Worm (Caenorhabditis elegans) whole organism, L1 larva: ENCODE results near the gene H17B01.5.

ENCODE experiments used
- ama-1 ChIP-seq: fragments of 150-350 bp; optimal IDR thresholded peaks from 2 replicates; lab custom pipeline; 2014
- ceh-8 ChIP-seq: fragments of 200-800 bp; sonication (Bioruptor generic); optimal IDR thresholded peaks from 2 replicates; lab custom pipeline; 2018; ENCODE audit warnings: mild to moderate bottlenecking, missing genetic modification characterization, moderate library complexity, missing compliant biosample characterization
- ceh-90 ChIP-seq: sonication (generic microtip); optimal IDR thresholded peaks from 2 replicates; lab custom pipeline; 2016; ENCODE audit warnings: missing genetic modification characterization, missing compliant biosample characterization
- dpl-1 ChIP-seq, 3 experiments: fragments of 150-350 bp in 2 of 3; sonication (generic microtip) in 1 of 3; optimal IDR thresholded peaks; 2 replicates each; lab custom pipeline; 2014 to 2017; ENCODE audit warnings: missing biosample characterization in 3 of 3, missing genetic modification characterization in 3 of 3, missing genetic modification reagents in 3 of 3
- dsc-1 ChIP-seq: sonication (generic microtip); optimal IDR thresholded peaks from 2 replicates; lab custom pipeline; 2016; ENCODE audit warnings: mild to moderate bottlenecking, missing genetic modification characterization, missing compliant biosample characterization
- efl-1 ChIP-seq, 4 experiments: fragments of 150-350 bp; optimal IDR thresholded peaks in 3 of 4; peaks in 1 of 4; 1 replicate in 1 of 4; 2 replicates in 3 of 4; lab custom pipeline; 2014; ENCODE audit warnings: missing biosample characterization in 2 of 4, missing genetic modification characterization in 2 of 4, missing genetic modification reagents in 2 of 4
- egl-13 ChIP-seq: sonication (generic microtip); optimal IDR thresholded peaks from 2 replicates; lab custom pipeline; 2016; ENCODE audit warnings: missing genotype, missing genetic modification reagents, missing genetic modification characterization, missing compliant biosample characterization
- elt-2 ChIP-seq: sonication (generic microtip); optimal IDR thresholded peaks from 2 replicates; lab custom pipeline; 2016; ENCODE audit warnings: missing genetic modification characterization, mild to moderate bottlenecking, inconsistent platforms, missing compliant biosample characterization, missing genetic modification reagents
- elt-3 ChIP-seq, 6 experiments: fragments of 150-350 bp in 1 of 6; sonication (generic microtip); optimal IDR thresholded peaks; 2 replicates each; lab custom pipeline; 2017 to 2018; ENCODE audit warnings: missing biosample characterization in 6 of 6, missing genetic modification characterization in 6 of 6, inconsistent platforms in 1 of 6
- ets-5 ChIP-seq: fragments of 200-800 bp; sonication (Bioruptor generic); IDR thresholded peaks from 2 replicates; pipeline ENCODE4 v1.3.6; 2022; ENCODE audit warnings: missing genetic modification characterization, missing compliant biosample characterization
- fkh-10 ChIP-seq: sonication (generic microtip); optimal IDR thresholded peaks from 2 replicates; lab custom pipeline; 2017; ENCODE audit warnings: missing biosample characterization, missing genetic modification reagents, missing genetic modification characterization
- fkh-8 ChIP-seq: sonication (generic microtip); optimal IDR thresholded peaks from 2 replicates; lab custom pipeline; 2016; ENCODE audit warnings: mild to moderate bottlenecking, missing genetic modification characterization, missing compliant biosample characterization
- fos-1 ChIP-seq: fragments of 150-350 bp; optimal IDR thresholded peaks from 2 replicates; lab custom pipeline; 2014; ENCODE audit warnings: missing biosample characterization, missing genetic modification characterization
- hlh-4 ChIP-seq: sonication (generic microtip); optimal IDR thresholded peaks from 2 replicates; lab custom pipeline; 2016; ENCODE audit warnings: mild to moderate bottlenecking, missing genetic modification characterization, missing compliant biosample characterization
- irx-1 ChIP-seq: sonication (generic microtip); optimal IDR thresholded peaks from 2 replicates; lab custom pipeline; 2016; ENCODE audit warnings: missing genetic modification characterization, missing compliant biosample characterization
- isw-1 ChIP-seq: fragments of 200-800 bp; sonication (Bioruptor generic); IDR thresholded peaks from 2 replicates; pipeline ENCODE4 v1.3.6; 2022; ENCODE audit warnings: missing genetic modification characterization, missing compliant biosample characterization
- lin-14 ChIP-seq: fragments of 200-800 bp; sonication (Bioruptor generic); optimal IDR thresholded peaks from 2 replicates; lab custom pipeline; 2018; ENCODE audit warnings: mild to moderate bottlenecking, missing genetic modification characterization, moderate library complexity, missing compliant biosample characterization
- lin-35 ChIP-seq, 2 experiments: fragments of 150-350 bp; optimal IDR thresholded peaks; 2 replicates each; lab custom pipeline; 2014; ENCODE audit warnings: missing biosample characterization in 2 of 2, missing genetic modification characterization in 2 of 2, missing genetic modification reagents in 2 of 2
- lin-39 ChIP-seq: fragments of 150-350 bp; optimal IDR thresholded peaks from 2 replicates; lab custom pipeline; 2014; ENCODE audit warnings: missing biosample characterization, missing genetic modification reagents, missing genetic modification characterization
- mab-9 ChIP-seq: fragments of 200-800 bp; sonication (Bioruptor generic); IDR thresholded peaks from 2 replicates; pipeline ENCODE4 v1.3.6; 2022; ENCODE audit warnings: missing genetic modification reagents, missing genetic modification characterization, missing compliant biosample characterization
- mdl-1 ChIP-seq, 2 experiments: fragments of 150-350 bp; optimal IDR thresholded peaks; 2 replicates each; lab custom pipeline; 2014 to 2017; ENCODE audit warnings: missing biosample characterization in 2 of 2, missing genetic modification characterization in 2 of 2, inconsistent platforms in 1 of 2
- mep-1 ChIP-seq: fragments of 150-350 bp; optimal IDR thresholded peaks from 2 replicates; lab custom pipeline; 2014; ENCODE audit warnings: missing biosample characterization, missing genetic modification characterization
- nhr-12 ChIP-seq: sonication (generic microtip); optimal IDR thresholded peaks from 2 replicates; lab custom pipeline; 2017; ENCODE audit warnings: missing biosample characterization, missing genetic modification characterization
- nhr-19 ChIP-seq: fragments of 200-800 bp; sonication (Bioruptor generic); conservative IDR thresholded peaks from 2 replicates; pipeline ENCODE4 v1.3.6; 2022; ENCODE audit warnings: missing genetic modification characterization, missing compliant biosample characterization
- nhr-20 ChIP-seq: sonication (generic microtip); optimal IDR thresholded peaks from 2 replicates; lab custom pipeline; 2016; ENCODE audit warnings: mild to moderate bottlenecking, missing genetic modification characterization, missing compliant biosample characterization
- nhr-71 ChIP-seq: sonication (generic microtip); optimal IDR thresholded peaks from 2 replicates; lab custom pipeline; 2016; ENCODE audit warnings: mild to moderate bottlenecking, missing genetic modification characterization, moderate library complexity, missing compliant biosample characterization
- nhr-77 ChIP-seq: fragments of 150-350 bp; optimal IDR thresholded peaks from 2 replicates; lab custom pipeline; 2014; ENCODE audit warnings: missing biosample characterization, missing genetic modification characterization
- nhr-84 ChIP-seq: sonication (generic microtip); optimal IDR thresholded peaks from 2 replicates; lab custom pipeline; 2017; ENCODE audit warnings: missing biosample characterization, missing genetic modification characterization
- nhr-90 ChIP-seq: sonication (generic microtip); optimal IDR thresholded peaks from 2 replicates; lab custom pipeline; 2016; ENCODE audit warnings: mild to moderate bottlenecking, missing genetic modification characterization, missing compliant biosample characterization; ENCODE audit not compliant: poor library complexity
- pax-3 ChIP-seq: fragments of 200-800 bp; sonication (Bioruptor generic); optimal IDR thresholded peaks from 2 replicates; lab custom pipeline; 2018; ENCODE audit warnings: mild to moderate bottlenecking, missing genetic modification characterization, moderate library complexity, missing compliant biosample characterization
- rnt-1 ChIP-seq: sonication (generic microtip); optimal IDR thresholded peaks from 2 replicates; lab custom pipeline; 2016; ENCODE audit warnings: mild to moderate bottlenecking, missing genetic modification characterization, moderate library complexity, missing compliant biosample characterization
- sox-4 ChIP-seq: sonication (generic microtip); optimal IDR thresholded peaks from 2 replicates; lab custom pipeline; 2016; ENCODE audit warnings: missing genetic modification characterization, missing compliant biosample characterization
- sptf-1 ChIP-seq: fragments of 150-350 bp; optimal IDR thresholded peaks from 2 replicates; lab custom pipeline; 2014; ENCODE audit warnings: missing biosample characterization, missing genetic modification characterization
- swsn-7 ChIP-seq: sonication (generic microtip); optimal IDR thresholded peaks from 2 replicates; lab custom pipeline; 2016; ENCODE audit warnings: missing genetic modification characterization, missing compliant biosample characterization
- tbx-2 ChIP-seq: sonication (generic microtip); optimal IDR thresholded peaks from 2 replicates; lab custom pipeline; 2016; ENCODE audit warnings: missing genetic modification characterization, missing compliant biosample characterization
- tlp-1 ChIP-seq: fragments of 150-350 bp; optimal IDR thresholded peaks from 2 replicates; lab custom pipeline; 2014; ENCODE audit warnings: missing biosample characterization, missing genetic modification characterization
- unc-86 ChIP-seq: sonication (generic microtip); optimal IDR thresholded peaks from 2 replicates; lab custom pipeline; 2016; ENCODE audit warnings: missing genetic modification characterization, missing compliant biosample characterization
- unc-98 ChIP-seq: fragments of 200-800 bp; sonication (Bioruptor generic); IDR thresholded peaks from 2 replicates; pipeline ENCODE4 v1.3.6; 2022; ENCODE audit warnings: missing genetic modification characterization, missing compliant biosample characterization
- xbp-1 ChIP-seq: sonication (generic microtip); optimal IDR thresholded peaks from 2 replicates; lab custom pipeline; 2016; ENCODE audit warnings: missing genetic modification characterization, missing compliant biosample characterization
- zip-4 ChIP-seq: fragments of 200-800 bp; sonication (Bioruptor generic); optimal IDR thresholded peaks from 2 replicates; lab custom pipeline; 2018; ENCODE audit warnings: mild to moderate bottlenecking, missing genetic modification characterization, moderate library complexity, missing compliant biosample characterization

H17B01.5 gene

DNA sequence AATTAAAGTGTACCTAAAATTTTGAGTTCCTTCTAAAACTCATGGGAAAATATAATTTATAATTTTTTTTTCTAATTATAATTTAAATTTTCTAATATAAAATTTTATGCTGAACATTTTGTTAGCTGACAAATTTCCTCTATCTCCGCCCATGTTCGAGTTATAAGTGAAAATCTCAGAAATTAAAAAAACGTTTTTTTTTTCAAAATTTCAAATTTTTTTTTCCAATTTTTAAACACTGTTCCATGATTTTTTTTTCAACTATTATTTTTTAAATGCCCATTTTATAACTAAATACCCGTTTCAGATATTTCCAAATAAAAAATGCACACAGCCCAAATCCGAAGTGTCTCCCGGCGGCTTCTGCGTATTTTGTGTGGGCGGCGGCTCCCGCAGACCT is 45.5 kb upstream of the H17B01.5 start, which contains the start of gene Y51H7BR.8:
Gene Y51H7BR.8, plus strand, starts transcription at position 301 of the 400 bp plus-strand sequence.
- TF ChIP-seq rnt-1 (tag; lab: Kevin White, UChicago) (no peak), mep-1 (no peak), sptf-1 (tag; lab: Kevin White, UChicago) (no peak), nhr-12 (tag; lab: Kevin White, UChicago) (no peak), irx-1 (tag; lab: Kevin White, UChicago) (no peak), fos-1 (no peak), ceh-90 (tag; lab: Kevin White, UChicago) (no peak), ama-1 (lab: Kevin White, UChicago) (no peak), pax-3 (tag; lab: Kevin White, UChicago) (no peak), fkh-10 (GFP tag; lab: Kevin White, UChicago) (no peak), dsc-1 (no peak)

DNA sequence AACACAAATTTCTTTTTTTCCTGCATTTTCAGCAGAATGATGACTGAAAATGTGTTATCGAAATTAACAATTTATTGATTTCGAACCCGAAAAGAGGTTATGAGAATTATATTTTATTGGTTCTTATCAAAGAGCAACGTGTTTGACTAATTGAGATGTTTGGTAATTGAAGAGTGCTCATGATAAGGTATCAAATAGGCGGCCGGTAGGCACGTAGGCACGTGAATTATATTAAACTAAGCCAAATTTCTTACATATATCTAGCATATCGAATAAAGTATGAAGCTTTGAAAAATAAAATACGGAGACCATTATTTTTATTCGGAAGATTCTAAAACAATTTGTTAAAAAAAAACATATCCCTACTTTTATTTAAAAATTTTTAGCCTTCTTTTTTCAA is 44.0 kb upstream of the H17B01.5 start, which contains the start of gene math-45:
Gene math-45, minus strand, starts transcription at position 101 of the 400 bp plus-strand sequence.
- TF ChIP-seq isw-1 (GFP tag; lab: Robert Waterston, UW) (no peak), efl-1 (optimal IDR thresholded peaks at IDR 0.05; lab: Kevin White, UChicago) (no peak), efl-1 (GFP tag; optimal IDR thresholded peaks at IDR 0.05 in 1 of 2; lab: Kevin White, UChicago) (peak in 1 of 2 experiments; percentile 37), lin-35 (GFP tag; optimal IDR thresholded peaks at IDR 0.05; lab: Kevin White, UChicago) (no peak), elt-2 (tag; lab: Kevin White, UChicago) (peak; percentile 8), dsc-1 (no peak), nhr-12 (tag; lab: Kevin White, UChicago) (no peak)

DNA sequence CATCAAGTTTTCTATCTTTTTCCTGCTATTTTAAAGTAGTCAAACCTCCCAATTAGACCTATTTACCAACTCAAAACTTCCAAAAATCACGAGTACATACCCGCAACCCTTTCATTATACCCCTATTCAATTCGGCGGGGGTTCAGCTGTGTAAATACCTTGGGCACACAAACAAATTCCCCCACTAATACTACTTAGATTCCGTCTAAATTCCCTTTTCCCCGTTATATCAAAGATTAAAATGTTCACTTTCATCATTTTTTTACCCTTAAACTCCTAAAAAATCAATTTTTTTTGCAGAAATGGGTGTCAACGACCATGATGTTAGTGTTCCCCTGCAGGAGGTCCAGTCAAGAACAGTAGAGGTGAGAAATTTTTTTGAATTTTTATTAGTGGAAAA is 30.9 kb upstream of the H17B01.5 start, which contains the start of gene fdgt-1:
Gene fdgt-1, plus strand, starts transcription at position 301 of the 400 bp plus-strand sequence.
- no peak for TF ChIP-seq nhr-19 (GFP tag; lab: Robert Waterston, UW)
- TF ChIP-seq mab-9 (GFP tag; lab: Robert Waterston, UW) = no peak
- TF ChIP-seq lin-14 (GFP tag; lab: Kevin White, UChicago) = peak; percentile 1
- no peak for TF ChIP-seq sox-4 (tag; lab: Kevin White, UChicago)

DNA sequence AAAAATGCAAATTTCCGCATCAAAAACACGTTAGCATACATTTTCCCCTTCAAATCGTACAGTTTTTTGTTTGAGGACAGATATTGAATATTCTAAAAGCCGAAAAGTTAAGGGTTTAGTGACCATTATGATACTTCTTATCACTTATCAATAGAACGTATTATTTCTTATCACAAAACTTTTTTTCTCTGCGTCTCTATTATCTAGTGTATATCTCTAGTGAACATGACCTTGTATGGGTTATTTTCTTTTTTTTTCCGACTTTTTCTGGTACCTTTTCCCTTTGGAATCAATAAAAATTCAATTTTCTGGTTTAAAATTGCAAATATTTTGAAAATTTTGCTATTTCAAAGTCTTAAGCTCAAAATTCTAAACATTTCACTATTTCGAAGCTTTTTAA is 30.3 kb upstream of the H17B01.5 start:
- TF ChIP-seq lin-35 (GFP tag; optimal IDR thresholded peaks at IDR 0.05; lab: Kevin White, UChicago) (peak in 1 of 2 experiments; percentile 2), elt-2 (tag; lab: Kevin White, UChicago) (peak; percentile 76), elt-3 (tag; optimal IDR thresholded peaks at IDR 0.05; lab: Kevin White, UChicago) (peak in 5 of 6 experiments; percentile 10 to 87 (median 33)), ceh-8 (no peak), nhr-77 (tag; lab: Kevin White, UChicago) (no peak), lin-14 (GFP tag; lab: Kevin White, UChicago) (peak; percentile 3), tlp-1 (tag; lab: Kevin White, UChicago) (peak; percentile 13), nhr-84 (tag; lab: Kevin White, UChicago) (no peak)

DNA sequence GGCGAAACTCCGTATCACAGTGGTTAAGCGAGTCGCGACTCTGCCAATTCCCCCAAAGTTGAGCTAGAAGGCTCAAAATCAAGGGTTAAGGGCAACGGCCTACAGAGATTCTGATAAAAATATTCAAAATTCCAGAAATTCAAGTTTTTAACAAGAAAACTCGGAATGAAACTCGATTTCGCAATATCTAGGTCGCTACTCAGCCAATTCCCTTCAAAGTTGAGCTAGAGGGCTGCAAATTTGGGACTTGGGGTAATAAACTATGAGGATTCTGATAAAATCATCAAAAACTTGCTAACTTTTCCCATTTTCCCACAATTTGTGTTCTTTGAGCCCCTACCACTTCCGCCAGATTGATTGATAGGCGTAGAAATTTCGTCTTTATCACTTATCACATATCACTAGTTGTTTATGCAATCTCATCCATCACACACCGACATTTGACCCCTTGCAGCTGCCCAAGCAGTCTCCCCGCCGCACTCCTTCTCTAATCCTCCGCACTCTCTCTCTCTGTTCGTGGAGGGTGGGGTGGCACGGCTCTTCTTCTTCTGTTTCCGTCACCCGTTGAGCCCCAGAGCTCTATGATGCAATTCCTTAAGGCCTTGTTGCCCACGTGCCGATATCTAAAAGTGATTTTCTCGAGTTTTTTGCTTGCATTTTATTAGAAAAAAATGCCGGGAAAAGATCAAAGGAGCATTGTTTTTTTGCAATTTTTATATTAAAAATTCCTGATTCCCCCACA is 28.4 kb upstream of the H17B01.5 start:
- TF ChIP-seq fkh-8 (tag; lab: Kevin White, UChicago) (peak; percentile 50), nhr-77 (tag; lab: Kevin White, UChicago) (no peak), dpl-1 (GFP tag; optimal IDR thresholded peaks at IDR 0.05; lab: Kevin White, UChicago) (peak in 2 of 3 experiments; percentile 1 to 25), ets-5 (no peak), swsn-7 (tag; lab: Kevin White, UChicago) (peak; percentile 38), tbx-2 (tag; lab: Kevin White, UChicago) (peak; percentile 30), xbp-1 (tag; lab: Kevin White, UChicago) (no peak), unc-86 (tag; lab: Kevin White, UChicago) (no peak), unc-98 (GFP tag; lab: Robert Waterston, UW) (0 out of 2 replicates have a peak, but pooled peaks have one; percentile 28), rnt-1 (tag; lab: Kevin White, UChicago) (peak; percentile 90), nhr-20 (peak; percentile 40), nhr-90 (no peak), nhr-71 (tag; lab: Kevin White, UChicago) (peak; percentile 81), zip-4 (GFP tag; lab: Kevin White, UChicago) (peak; percentile 90), mep-1 (peak; percentile 15), mab-9 (GFP tag; lab: Robert Waterston, UW) (no peak), egl-13 (tag; lab: Kevin White, UChicago) (peak; percentile 55), efl-1 (optimal IDR thresholded peaks at IDR 0.05; lab: Kevin White, UChicago) (peak; percentile 31 to 33), efl-1 (GFP tag; optimal IDR thresholded peaks at IDR 0.05 in 1 of 2; lab: Kevin White, UChicago) (peak in 1 of 2 experiments; percentile 27), lin-39 (tag; lab: Kevin White, UChicago) (peak; percentile 54), hlh-4 (no peak), elt-2 (tag; lab: Kevin White, UChicago) (no peak), lin-14 (GFP tag; lab: Kevin White, UChicago) (peak; percentile 95), mdl-1 (tag; optimal IDR thresholded peaks at IDR 0.05; lab: Kevin White, UChicago) (peak in 1 of 2 experiments; percentile 61)
